Worm (Caenorhabditis elegans) whole organism, young adult: ENCODE measurements around the gene R10E11.5.

ENCODE experiments used
- F10E7.11 ChIP-seq: sonication (generic microtip); optimal IDR thresholded peaks from 2 replicates; lab custom pipeline; 2017; ENCODE audit warnings: mild to moderate bottlenecking, missing genetic modification characterization, moderate library complexity, missing compliant biosample characterization
- F22D6.2 ChIP-seq: sonication (generic microtip); optimal IDR thresholded peaks from 2 replicates; lab custom pipeline; 2016; ENCODE audit warnings: mild to moderate bottlenecking, missing genetic modification characterization, missing compliant biosample characterization
- F33H1.4 ChIP-seq: fragments of 200-800 bp; sonication (Bioruptor generic); IDR thresholded peaks from 2 replicates; pipeline ENCODE4 v1.3.6; 2022; ENCODE audit warnings: missing genetic modification reagents, missing genetic modification characterization, missing compliant biosample characterization
- F37B4.10 ChIP-seq: fragments of 200-800 bp; sonication (Bioruptor generic); IDR thresholded peaks from 2 replicates; pipeline ENCODE4 v1.3.6; 2022; ENCODE audit warnings: missing genetic modification characterization, missing compliant biosample characterization
- F49E8.2 ChIP-seq: sonication (generic microtip); optimal IDR thresholded peaks from 3 replicates; lab custom pipeline; 2017; ENCODE audit warnings: missing genetic modification characterization, mild to moderate bottlenecking, missing compliant biosample characterization, antibody characterized with exemption, moderate library complexity; ENCODE audit not compliant: insufficient read depth
- F55B11.4 ChIP-seq: sonication (generic microtip); optimal IDR thresholded peaks from 2 replicates; lab custom pipeline; 2016; ENCODE audit warnings: missing compliant biosample characterization, missing genetic modification characterization, borderline replicate concordance; ENCODE audit not compliant: insufficient read depth
- K12H6.12 ChIP-seq: fragments of 200-800 bp; sonication (Bioruptor generic); optimal IDR thresholded peaks from 2 replicates; lab custom pipeline; 2018; ENCODE audit warnings: mild to moderate bottlenecking, missing genetic modification characterization, missing compliant biosample characterization
- Y53F4B.3 ChIP-seq: fragments of 200-800 bp; sonication (Bioruptor generic); IDR thresholded peaks from 2 replicates; pipeline ENCODE4 v1.3.6; 2022; ENCODE audit warnings: missing genetic modification reagents, missing genetic modification characterization, missing compliant biosample characterization
- Y95B8A.8 ChIP-seq: fragments of 200-800 bp; sonication (Bioruptor generic); IDR thresholded peaks from 2 replicates; pipeline ENCODE4 v1.3.6; 2022; ENCODE audit warnings: missing genetic modification reagents, missing genetic modification characterization, missing compliant biosample characterization
- akir-1 ChIP-seq: fragments of 200-800 bp; sonication (Bioruptor generic); optimal IDR thresholded peaks from 2 replicates; lab custom pipeline; 2018; ENCODE audit warnings: mild to moderate bottlenecking, missing genetic modification characterization, moderate library complexity, missing compliant biosample characterization
- attf-6 ChIP-seq: fragments of 200-800 bp; sonication (Bioruptor generic); IDR thresholded peaks from 2 replicates; pipeline ENCODE4 v1.3.6; 2022; ENCODE audit warnings: missing genetic modification reagents, missing genetic modification characterization, missing compliant biosample characterization
- ceh-40 ChIP-seq: fragments of 200-800 bp; sonication (Bioruptor generic); IDR thresholded peaks from 2 replicates; pipeline ENCODE4 v1.3.6; 2022; ENCODE audit warnings: missing genetic modification characterization, missing compliant biosample characterization
- ceh-79 ChIP-seq: sonication (generic microtip); optimal IDR thresholded peaks from 2 replicates; lab custom pipeline; 2017; ENCODE audit warnings: mild to moderate bottlenecking, missing genetic modification characterization, missing compliant biosample characterization
- dox-1 ChIP-seq: fragments of 200-800 bp; sonication (Bioruptor generic); IDR thresholded peaks from 2 replicates; pipeline ENCODE4 v1.3.6; 2022; ENCODE audit warnings: missing genetic modification reagents, missing genetic modification characterization, missing compliant biosample characterization
- efl-1 ChIP-seq: fragments of 150-350 bp; optimal IDR thresholded peaks from 2 replicates; lab custom pipeline; 2014; ENCODE audit warnings: missing biosample characterization, missing genetic modification reagents, missing genetic modification characterization
- egl-44 ChIP-seq: fragments of 200-800 bp; sonication (Bioruptor generic); IDR thresholded peaks from 2 replicates; pipeline ENCODE4 v1.3.6; 2022; ENCODE audit warnings: missing genetic modification reagents, missing genetic modification characterization, missing compliant biosample characterization
- ets-4 ChIP-seq: fragments of 200-800 bp; sonication (Bioruptor generic); optimal IDR thresholded peaks from 2 replicates; lab custom pipeline; 2018; ENCODE audit warnings: mild to moderate bottlenecking, missing genetic modification characterization, missing compliant biosample characterization
- gei-17 ChIP-seq: fragments of 200-800 bp; sonication (Bioruptor generic); optimal IDR thresholded peaks from 2 replicates; lab custom pipeline; 2018; ENCODE audit warnings: mild to moderate bottlenecking, missing genetic modification characterization, missing compliant biosample characterization
- him-1 ChIP-seq: sonication (generic microtip); optimal IDR thresholded peaks from 2 replicates; lab custom pipeline; 2016; ENCODE audit warnings: missing genotype, missing genetic modification reagents, missing genetic modification characterization, missing compliant biosample characterization
- hlh-12 ChIP-seq: sonication (generic microtip); optimal IDR thresholded peaks from 2 replicates; lab custom pipeline; 2016; ENCODE audit warnings: missing genetic modification characterization, missing compliant biosample characterization
- hmg-1.2 ChIP-seq: fragments of 200-800 bp; sonication (Bioruptor generic); IDR thresholded peaks from 2 replicates; pipeline ENCODE4 v1.3.6; 2022; ENCODE audit warnings: missing genetic modification reagents, missing genetic modification characterization, missing compliant biosample characterization
- hmg-20 ChIP-seq: fragments of 200-800 bp; sonication (Bioruptor generic); IDR thresholded peaks from 2 replicates; pipeline ENCODE4 v1.3.6; 2022; ENCODE audit warnings: missing genetic modification reagents, missing genetic modification characterization, missing compliant biosample characterization
- hrde-1 ChIP-seq: sonication (generic microtip); optimal IDR thresholded peaks from 2 replicates; lab custom pipeline; 2016; ENCODE audit warnings: missing genetic modification characterization, mild to moderate bottlenecking, missing compliant biosample characterization, moderate library complexity, missing genotype, missing genetic modification reagents, borderline replicate concordance
- let-526 ChIP-seq: fragments of 200-800 bp; sonication (Bioruptor generic); IDR thresholded peaks from 2 replicates; pipeline ENCODE4 v1.3.6; 2022; ENCODE audit warnings: missing genetic modification reagents, missing genetic modification characterization, missing compliant biosample characterization
- lin-26 ChIP-seq: fragments of 200-800 bp; sonication (Bioruptor generic); IDR thresholded peaks from 2 replicates; pipeline ENCODE4 v1.3.6; 2022; ENCODE audit warnings: missing genetic modification reagents, missing genetic modification characterization, missing compliant biosample characterization
- lin-40 ChIP-seq: sonication (generic microtip); optimal IDR thresholded peaks from 2 replicates; lab custom pipeline; 2016; ENCODE audit warnings: missing genetic modification characterization, mild to moderate bottlenecking, missing compliant biosample characterization, missing genotype, missing genetic modification reagents
- lin-54 ChIP-seq: fragments of 200-800 bp; sonication (Bioruptor generic); optimal IDR thresholded peaks from 2 replicates; lab custom pipeline; 2018; ENCODE audit warnings: mild to moderate bottlenecking, missing genetic modification characterization, missing compliant biosample characterization
- lir-1 ChIP-seq: fragments of 200-800 bp; sonication (Bioruptor generic); conservative IDR thresholded peaks from 2 replicates; pipeline ENCODE4 v1.3.6; 2022; ENCODE audit warnings: missing genetic modification reagents, missing genetic modification characterization, missing compliant biosample characterization
- lsy-27 ChIP-seq: sonication (generic microtip); optimal IDR thresholded peaks from 2 replicates; lab custom pipeline; 2017; ENCODE audit warnings: missing genetic modification characterization, mild to moderate bottlenecking, missing compliant biosample characterization, antibody characterized with exemption, missing genotype, borderline replicate concordance; ENCODE audit not compliant: insufficient read depth
- madf-10 ChIP-seq: sonication (generic microtip); optimal IDR thresholded peaks from 2 replicates; lab custom pipeline; 2016; ENCODE audit warnings: mild to moderate bottlenecking, missing genetic modification characterization, missing compliant biosample characterization
- madf-6 ChIP-seq: fragments of 200-800 bp; sonication (Bioruptor generic); IDR thresholded peaks from 2 replicates; pipeline ENCODE4 v1.3.6; 2022; ENCODE audit warnings: missing genetic modification reagents, missing genetic modification characterization, missing compliant biosample characterization
- madf-8 ChIP-seq: fragments of 200-800 bp; sonication (Bioruptor generic); conservative IDR thresholded peaks from 2 replicates; pipeline ENCODE4 v1.3.6; 2022; ENCODE audit warnings: missing genetic modification reagents, missing genetic modification characterization, missing compliant biosample characterization
- mcd-1 ChIP-seq: fragments of 200-800 bp; sonication (Bioruptor generic); IDR thresholded peaks from 2 replicates; pipeline ENCODE4 v1.3.6; 2022; ENCODE audit warnings: missing genetic modification reagents, missing genetic modification characterization, missing compliant biosample characterization
- mel-28 ChIP-seq: sonication (generic microtip); optimal IDR thresholded peaks from 2 replicates; lab custom pipeline; 2016; ENCODE audit warnings: borderline replicate concordance, mild to moderate bottlenecking, missing genetic modification characterization, missing compliant biosample characterization
- mes-4 ChIP-seq: sonication (generic microtip); optimal IDR thresholded peaks from 2 replicates; lab custom pipeline; 2016; ENCODE audit warnings: missing genotype, missing genetic modification characterization, missing compliant biosample characterization
- nhr-120 ChIP-seq: fragments of 200-800 bp; sonication (Bioruptor generic); IDR thresholded peaks from 2 replicates; pipeline ENCODE4 v1.3.6; 2022; ENCODE audit warnings: missing genetic modification characterization, missing compliant biosample characterization
- nhr-80 ChIP-seq: sonication (generic microtip); optimal IDR thresholded peaks from 2 replicates; lab custom pipeline; 2016; ENCODE audit warnings: missing genetic modification characterization, missing compliant biosample characterization
- nhr-90 ChIP-seq: sonication (generic microtip); optimal IDR thresholded peaks from 2 replicates; lab custom pipeline; 2016; ENCODE audit warnings: missing genotype, mild to moderate bottlenecking, missing genetic modification characterization, missing compliant biosample characterization
- rpc-1 ChIP-seq, 2 experiments: fragments of 150-350 bp in 1 of 2; sonication (generic microtip) in 1 of 2; optimal IDR thresholded peaks; 2 replicates each; lab custom pipeline; 2014 to 2018; ENCODE audit warnings: missing biosample characterization in 1 of 2, missing genetic modification characterization in 1 of 2, missing genetic modification reagents in 1 of 2, missing genotype in 1 of 2
- sea-2 ChIP-seq: fragments of 200-800 bp; sonication (Bioruptor generic); IDR thresholded peaks from 2 replicates; pipeline ENCODE4 v1.3.6; 2022; ENCODE audit warnings: missing genetic modification characterization, missing compliant biosample characterization
- snpc-3.4 ChIP-seq: sonication (generic microtip); optimal IDR thresholded peaks from 2 replicates; lab custom pipeline; 2017; ENCODE audit warnings: missing genetic modification characterization, mild to moderate bottlenecking, missing compliant biosample characterization, antibody characterized with exemption, moderate library complexity, missing genotype, missing genetic modification reagents
- tlf-1 ChIP-seq: fragments of 200-800 bp; sonication (Bioruptor generic); optimal IDR thresholded peaks from 2 replicates; lab custom pipeline; 2018; ENCODE audit warnings: mild to moderate bottlenecking, missing genetic modification characterization, missing compliant biosample characterization
- unc-130 ChIP-seq: sonication (generic microtip); optimal IDR thresholded peaks from 2 replicates; lab custom pipeline; 2016; ENCODE audit warnings: missing genetic modification reagents, missing genetic modification characterization, missing compliant biosample characterization
- unc-62 ChIP-seq: fragments of 150-350 bp; optimal IDR thresholded peaks from 2 replicates; lab custom pipeline; 2014; ENCODE audit warnings: missing biosample characterization, missing genetic modification reagents, missing genetic modification characterization
- xnd-1 ChIP-seq: sonication (generic microtip); optimal IDR thresholded peaks from 2 replicates; lab custom pipeline; 2016; ENCODE audit warnings: missing genotype, missing genetic modification reagents, missing genetic modification characterization, missing compliant biosample characterization
- ztf-26 ChIP-seq: sonication (generic microtip); optimal IDR thresholded peaks from 2 replicates; lab custom pipeline; 2017; ENCODE audit warnings: missing genetic modification characterization, missing compliant biosample characterization
- ztf-3 ChIP-seq: fragments of 200-800 bp; sonication (Bioruptor generic); optimal IDR thresholded peaks from 2 replicates; lab custom pipeline; 2018; ENCODE audit warnings: mild to moderate bottlenecking, missing genetic modification characterization, missing compliant biosample characterization

Gene R10E11.5

DNA sequence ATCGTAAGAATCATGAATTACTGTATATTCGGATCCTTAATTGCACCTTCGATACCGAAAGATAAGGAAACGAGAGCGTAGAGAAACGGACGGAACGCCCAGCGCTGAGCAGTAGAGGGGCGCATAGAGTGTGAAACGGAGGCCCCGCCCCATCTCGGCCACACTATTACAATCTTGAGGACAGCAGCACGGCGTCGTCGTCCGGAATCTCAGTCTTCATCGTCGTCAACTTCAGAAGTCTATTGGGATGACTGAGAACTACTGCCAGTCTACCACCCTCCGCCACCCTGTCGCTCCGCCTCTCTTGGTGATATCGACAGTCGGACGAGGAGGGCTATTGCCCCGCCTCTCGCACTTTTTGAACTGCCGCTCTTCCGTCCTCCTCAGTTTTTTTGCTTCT, 24.7 kb downstream of the R10E11.5 start (continued):
- TF ChIP-seq lin-26 (GFP tag; lab: Robert Waterston, UW): no peak

DNA sequence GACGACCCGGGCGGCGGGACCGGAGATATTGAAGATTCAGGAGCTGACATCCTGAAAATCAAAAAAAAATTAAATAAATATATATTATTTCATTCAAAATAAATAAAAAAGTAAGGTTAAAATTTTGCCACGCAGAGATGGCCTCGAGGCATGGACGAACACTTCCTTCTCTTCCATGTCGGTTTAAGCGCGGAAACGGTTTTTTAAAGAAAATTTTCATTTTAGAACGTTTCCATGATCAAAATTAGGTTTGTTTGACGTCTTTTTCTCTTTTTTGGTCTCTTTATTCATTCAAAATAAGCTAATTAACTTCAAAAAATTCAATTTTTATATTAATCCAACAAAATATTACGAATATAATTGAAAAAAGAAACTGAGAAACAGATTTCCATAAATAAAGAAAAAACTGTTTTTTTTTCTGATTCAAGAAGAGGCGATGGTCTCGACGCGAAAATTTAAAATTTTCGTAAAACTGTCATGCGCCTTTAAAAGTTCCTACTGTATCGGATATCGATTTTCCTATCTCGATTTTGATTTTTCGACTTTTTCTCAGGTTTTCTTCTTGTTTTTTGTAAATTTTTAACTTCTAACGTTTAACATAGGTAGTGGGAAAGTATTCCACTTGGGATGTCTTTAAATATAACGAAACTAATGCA, 27.2 kb downstream of the R10E11.5 start, which contains the start of gene gcc-2:
TSS of gene gcc-2 (minus strand) at position 51 of the 656 bp plus-strand sequence.
- TF ChIP-seq nhr-90 (tag; lab: Kevin White, UChicago): no peak
- TF ChIP-seq madf-8 (GFP tag; lab: Robert Waterston, UW): peak; percentile 50
- TF ChIP-seq F10E7.11 (tag; lab: Kevin White, UChicago): no peak
- TF ChIP-seq hlh-12: no peak
- peak; percentile 34 for TF ChIP-seq snpc-3.4 (tag; lab: Kevin White, UChicago)
- TF ChIP-seq Y95B8A.8 (GFP tag; lab: Robert Waterston, UW): no peak
- TF ChIP-seq Y53F4B.3 (GFP tag; lab: Robert Waterston, UW): no peak
- no peak for TF ChIP-seq ceh-40 (GFP tag; lab: Robert Waterston, UW)
- TF ChIP-seq him-1 (tag; lab: Kevin White, UChicago): no peak
- TF ChIP-seq nhr-80 (tag; lab: Kevin White, UChicago): no peak
- TF ChIP-seq rpc-1 (optimal IDR thresholded peaks at IDR 0.05; lab: Kevin White, UChicago): no peak
- TF ChIP-seq rpc-1 (tag; optimal IDR thresholded peaks at IDR 0.05; lab: Kevin White, UChicago): no peak
- no peak for TF ChIP-seq dox-1 (GFP tag; lab: Robert Waterston, UW)
- TF ChIP-seq F22D6.2 (tag; lab: Kevin White, UChicago): no peak
- TF ChIP-seq hrde-1 (tag; lab: Kevin White, UChicago): no peak
- no peak for TF ChIP-seq tlf-1 (GFP tag; lab: Kevin White, UChicago)
- TF ChIP-seq ceh-79: no peak
- no peak for TF ChIP-seq mel-28 (tag; lab: Kevin White, UChicago)
- no peak for TF ChIP-seq attf-6 (GFP tag; lab: Robert Waterston, UW)
- no peak for TF ChIP-seq hmg-20 (GFP tag; lab: Robert Waterston, UW)
- no peak for TF ChIP-seq lsy-27 (tag; lab: Kevin White, UChicago)
- peak; percentile 16 for TF ChIP-seq efl-1 (GFP tag; lab: Kevin White, UChicago)
- no peak for TF ChIP-seq let-526
- TF ChIP-seq hmg-1.2 (GFP tag; lab: Robert Waterston, UW): no peak
- no peak for TF ChIP-seq ztf-3
- no peak for TF ChIP-seq sea-2
- TF ChIP-seq unc-130 (GFP tag; lab: Kevin White, UChicago): no peak
- peak; percentile 64 for TF ChIP-seq xnd-1 (tag; lab: Kevin White, UChicago)
- TF ChIP-seq madf-10 (tag; lab: Kevin White, UChicago): no peak
- no peak for TF ChIP-seq mes-4 (tag; lab: Kevin White, UChicago)
- TF ChIP-seq F55B11.4 (tag; lab: Kevin White, UChicago): no peak
- no peak for TF ChIP-seq lir-1
- no peak for TF ChIP-seq lin-40
- TF ChIP-seq nhr-120 (GFP tag; lab: Robert Waterston, UW): no peak
- no peak for TF ChIP-seq akir-1 (GFP tag; lab: Kevin White, UChicago)
- TF ChIP-seq lin-54 (GFP tag; lab: Kevin White, UChicago): peak; percentile 3
- TF ChIP-seq gei-17 (GFP tag; lab: Kevin White, UChicago): no peak
- no peak for TF ChIP-seq K12H6.12 (tag; lab: Kevin White, UChicago)
- TF ChIP-seq F37B4.10 (GFP tag; lab: Robert Waterston, UW): no peak
- peak; percentile 76 for TF ChIP-seq madf-6 (GFP tag; lab: Robert Waterston, UW)
- no peak for TF ChIP-seq F49E8.2 (tag; lab: Kevin White, UChicago)
- TF ChIP-seq ets-4 (GFP tag; lab: Kevin White, UChicago): no peak
- no peak for TF ChIP-seq unc-62 (GFP tag; lab: Kevin White, UChicago)
- no peak for TF ChIP-seq ztf-26 (tag; lab: Kevin White, UChicago)
- TF ChIP-seq egl-44: no peak
- no peak for TF ChIP-seq mcd-1
- TF ChIP-seq F33H1.4 (GFP tag; lab: Robert Waterston, UW): peak; percentile 81
